Worm (Caenorhabditis elegans): ENCODE results near the gene best-20.
A peak's percentile ranks its signal among the peaks of the same experiment; 100 is the strongest.

The best-20 gene

ce11 chrIV:3731430-3731829, 24.6 kb upstream of the best-20 start:
- TF ChIP-seq nhr-11 (tag; optimal IDR thresholded peaks at IDR 0.05) (no peak), egl-5 (tag; optimal IDR thresholded peaks at IDR 0.05) (no peak), snpc-4 (tag; optimal IDR thresholded peaks at IDR 0.05) (no peak), ceh-16 (tag; optimal IDR thresholded peaks at IDR 0.05) (no peak), nhr-76 (tag; optimal IDR thresholded peaks at IDR 0.05) (no peak), tbx-2 (tag; optimal IDR thresholded peaks at IDR 0.05) (no peak), nhr-23 (tag; optimal IDR thresholded peaks at IDR 0.05) (no peak), ztf-4 (tag; optimal IDR thresholded peaks at IDR 0.05) (no peak), unc-62 (GFP tag; optimal IDR thresholded peaks at IDR 0.05) (no peak), elt-1 (tag; optimal IDR thresholded peaks at IDR 0.05) (no peak), mdl-1 (tag; optimal IDR thresholded peaks at IDR 0.05) (no peak)

- TF ChIP-seq fos-1 (tag; optimal IDR thresholded peaks at IDR 0.05) (no peak), zag-1 (tag; optimal IDR thresholded peaks at IDR 0.05) (no peak), lin-39 (tag; optimal IDR thresholded peaks at IDR 0.05) (no peak)
These were observed 22.7 kb upstream of the best-20 start for ce11 chrIV:3733287-3733686.

- TF ChIP-seq zag-1 (tag; optimal IDR thresholded peaks at IDR 0.05) (no peak), fkh-10 (GFP tag; optimal IDR thresholded peaks at IDR 0.05) (no peak), ztf-11 (tag; optimal IDR thresholded peaks at IDR 0.05) (no peak), ceh-82 (tag; optimal IDR thresholded peaks at IDR 0.05) (no peak), R02D3.7 (tag; optimal IDR thresholded peaks at IDR 0.05) (no peak), ama-1 (optimal IDR thresholded peaks at IDR 0.05) (no peak), aly-2 (tag; optimal IDR thresholded peaks at IDR 0.05) (no peak), ceh-9 (tag; optimal IDR thresholded peaks at IDR 0.05) (no peak), pqm-1 (tag; optimal IDR thresholded peaks at IDR 0.05) (no peak), nhr-25 (tag; optimal IDR thresholded peaks at IDR 0.05) (no peak), pha-4 (tag; optimal IDR thresholded peaks at IDR 0.05) (no peak), elt-3 (tag; optimal IDR thresholded peaks at IDR 0.05) (no peak), egl-5 (tag; optimal IDR thresholded peaks at IDR 0.05) (no peak), ceh-28 (tag; optimal IDR thresholded peaks at IDR 0.05) (no peak), nhr-67 (tag; optimal IDR thresholded peaks at IDR 0.05) (no peak)
These were observed 19.8 kb upstream of the best-20 start for ce11 chrIV:3736244-3736643.

- TF ChIP-seq pha-4 (tag; optimal IDR thresholded peaks at IDR 0.05) (peak; percentile 31), lsy-12 (tag; optimal IDR thresholded peaks at IDR 0.05) (no peak), lin-15B (tag; optimal IDR thresholded peaks at IDR 0.05) (peak; percentile 23), lin-39 (tag; optimal IDR thresholded peaks at IDR 0.05) (peak; percentile 33), ztf-4 (tag; optimal IDR thresholded peaks at IDR 0.05) (no peak)
These were observed 17.2 kb upstream of the best-20 start, which contains the start of gene nape-2 for ce11 chrIV:3738655-3739403. TSS of gene nape-2 (minus strand) at chrIV:3738925.

- TF ChIP-seq pqm-1 (tag; optimal IDR thresholded peaks at IDR 0.05) (peak; percentile 31), lin-39 (tag; optimal IDR thresholded peaks at IDR 0.05) (peak; percentile 46), fos-1 (tag; optimal IDR thresholded peaks at IDR 0.05) (no peak), egl-5 (tag; optimal IDR thresholded peaks at IDR 0.05) (peak; percentile 41), hmg-11 (tag; optimal IDR thresholded peaks at IDR 0.05) (peak; percentile 42), daf-12 (tag; optimal IDR thresholded peaks at IDR 0.05) (no peak), pha-4 (tag; optimal IDR thresholded peaks at IDR 0.05) (peak; percentile 99), elt-2 (tag; optimal IDR thresholded peaks at IDR 0.05) (peak; percentile 35), fkh-10 (GFP tag; optimal IDR thresholded peaks at IDR 0.05) (no peak), nfya-1 (tag; optimal IDR thresholded peaks at IDR 0.05; ENCODE audit: insufficient read depth) (peak; percentile 54), lin-15B (tag; optimal IDR thresholded peaks at IDR 0.05) (peak; percentile 59)
These were observed 15.1 kb upstream of the best-20 start, which contains the start of gene nape-1 for ce11 chrIV:3740830-3741477. TSS of gene nape-1 (minus strand) at chrIV:3740880.
